Worm (Caenorhabditis elegans) whole organism, L4/young adult: ENCODE measurements around the gene F20G2.3.

Experiments
- W03F9.2 ChIP-seq: fragments of 150-350 bp; optimal IDR thresholded peaks from 2 replicates; lab custom pipeline; 2014; ENCODE audit warnings: missing biosample characterization, missing genetic modification characterization
- dao-5 ChIP-seq: sonication (generic microtip); optimal IDR thresholded peaks from 2 replicates; lab custom pipeline; 2016; ENCODE audit warnings: missing genotype, missing genetic modification characterization, moderate library complexity, missing compliant biosample characterization
- him-1 ChIP-seq: sonication (generic microtip); optimal IDR thresholded peaks from 2 replicates; lab custom pipeline; 2016; ENCODE audit warnings: missing genotype, missing genetic modification reagents, missing genetic modification characterization, missing compliant biosample characterization

- no peak for TF ChIP-seq dao-5
- TF ChIP-seq W03F9.2 (tag; lab: Kevin White, UChicago): no peak
- TF ChIP-seq him-1 (tag; lab: Kevin White, UChicago): no peak
Measured at ce11 chrV:13808462-13808867, 40.2 kb upstream of the F20G2.3 start.
